Fruit fly (Drosophila melanogaster) whole organism, embryonic: ENCODE results near the gene Or88a.

ENCODE experiments used
- BtbVII ChIP-seq: fragments of 200-800 bp; sonication (Bioruptor generic); optimal IDR thresholded peaks from 3 replicates; lab custom pipeline; 2017; ENCODE audit warnings: missing biosample characterization, mild to moderate bottlenecking, missing genetic modification characterization
- CG10274 ChIP-seq: fragments of 200-800 bp; sonication (Bioruptor generic); optimal IDR thresholded peaks from 3 replicates; lab custom pipeline; 2017; ENCODE audit warnings: missing biosample characterization, mild to moderate bottlenecking, missing genetic modification characterization
- CG10321 ChIP-seq: fragments of 200-800 bp; sonication (Bioruptor generic); IDR thresholded peaks from 2 replicates; pipeline ENCODE4 v1.3.6; 2022; ENCODE audit warnings: missing biosample characterization, missing genetic modification characterization
- CG10565 ChIP-seq: fragments of 200-800 bp; sonication (Bioruptor generic); optimal IDR thresholded peaks from 3 replicates; lab custom pipeline; 2016; ENCODE audit warnings: missing biosample characterization, mild to moderate bottlenecking, missing genetic modification characterization
- CG10654 ChIP-seq: fragments of 200-800 bp; sonication (Bioruptor generic); optimal IDR thresholded peaks from 2 replicates; lab custom pipeline; 2016; ENCODE audit warnings: missing biosample characterization, missing genetic modification characterization
- CG14860 ChIP-seq: fragments of 200-800 bp; sonication (Bioruptor generic); IDR thresholded peaks from 3 replicates; pipeline ENCODE4 v1.3.6; 2022; ENCODE audit warnings: missing biosample characterization, missing genetic modification characterization; ENCODE audit not compliant: partially characterized antibody
- CG16815 ChIP-seq: fragments of 200-800 bp; sonication (Bioruptor generic); optimal IDR thresholded peaks from 3 replicates; lab custom pipeline; 2017; ENCODE audit warnings: missing biosample characterization, mild to moderate bottlenecking, missing genetic modification characterization
- CG16863 ChIP-seq: fragments of 200-800 bp; sonication (Bioruptor generic); optimal IDR thresholded peaks from 3 replicates; lab custom pipeline; 2016; ENCODE audit warnings: missing biosample characterization, missing genetic modification characterization
- CG17385 ChIP-seq: fragments of 200-800 bp; sonication (Bioruptor generic); optimal IDR thresholded peaks from 3 replicates; lab custom pipeline; 2018; ENCODE audit warnings: missing biosample characterization, mild to moderate bottlenecking, missing genetic modification characterization
- CG2875 ChIP-seq: fragments of 200-800 bp; sonication (Bioruptor generic); optimal IDR thresholded peaks from 2 replicates; lab custom pipeline; 2017; ENCODE audit warnings: missing biosample characterization, mild to moderate bottlenecking, missing genetic modification characterization, missing genetic modification reagents
- CG31388 ChIP-seq: fragments of 200-800 bp; sonication (Bioruptor generic); optimal IDR thresholded peaks from 2 replicates; lab custom pipeline; 2016; ENCODE audit warnings: missing biosample characterization, missing genetic modification characterization
- CG32772 ChIP-seq: fragments of 200-800 bp; sonication (Bioruptor generic); IDR thresholded peaks from 2 replicates; pipeline ENCODE4 v1.3.6; 2022; ENCODE audit warnings: missing biosample characterization, missing genetic modification characterization
- CG3281 ChIP-seq: fragments of 200-800 bp; sonication (Bioruptor generic); optimal IDR thresholded peaks from 3 replicates; lab custom pipeline; 2017; ENCODE audit warnings: missing biosample characterization, mild to moderate bottlenecking, missing genetic modification characterization
- CG33213 ChIP-seq: fragments of 200-800 bp; sonication (Bioruptor generic); optimal IDR thresholded peaks from 3 replicates; lab custom pipeline; 2016; ENCODE audit warnings: missing biosample characterization, missing genetic modification characterization
- CG34224 ChIP-seq: fragments of 200-800 bp; sonication (Bioruptor generic); IDR thresholded peaks from 3 replicates; pipeline ENCODE4 v1.3.6; 2022; ENCODE audit warnings: missing biosample characterization, missing genetic modification characterization; ENCODE audit not compliant: partially characterized antibody
- CG4328 ChIP-seq: fragments of 200-800 bp; sonication (Bioruptor generic); optimal IDR thresholded peaks from 3 replicates; lab custom pipeline; 2017; ENCODE audit warnings: missing biosample characterization, missing genetic modification reagents, missing genetic modification characterization
- CG4617 ChIP-seq: fragments of 200-800 bp; sonication (Bioruptor generic); optimal IDR thresholded peaks from 3 replicates; lab custom pipeline; 2016; ENCODE audit warnings: missing biosample characterization, missing genetic modification characterization, borderline replicate concordance
- CG4707 ChIP-seq: fragments of 200-800 bp; sonication (Bioruptor generic); optimal IDR thresholded peaks from 2 replicates; lab custom pipeline; 2018; ENCODE audit warnings: missing biosample characterization, mild to moderate bottlenecking, missing genetic modification characterization, moderate library complexity
- CG4820 ChIP-seq: fragments of 200-800 bp; sonication (Bioruptor generic); optimal IDR thresholded peaks from 3 replicates; lab custom pipeline; 2016; ENCODE audit warnings: missing biosample characterization, missing genetic modification characterization
- CG6765 ChIP-seq: fragments of 200-800 bp; sonication (Bioruptor generic); optimal IDR thresholded peaks from 3 replicates; lab custom pipeline; 2017; ENCODE audit warnings: missing biosample characterization, mild to moderate bottlenecking, missing genetic modification characterization
- CG7928 ChIP-seq: fragments of 200-800 bp; sonication (Bioruptor generic); optimal IDR thresholded peaks from 2 replicates; lab custom pipeline; 2017; ENCODE audit warnings: missing biosample characterization, mild to moderate bottlenecking, missing genetic modification characterization
- CG9215 ChIP-seq: fragments of 200-800 bp; sonication (Bioruptor generic); IDR thresholded peaks from 2 replicates; pipeline ENCODE4 v1.3.6; 2022; ENCODE audit warnings: missing biosample characterization, missing genetic modification characterization
- D19A ChIP-seq: fragments of 200-800 bp; optimal IDR thresholded peaks from 3 replicates; lab custom pipeline; 2019; ENCODE audit warnings: missing biosample characterization, mild to moderate bottlenecking, missing genetic modification characterization, moderate library complexity
- Deaf1 ChIP-seq: fragments of 200-800 bp; optimal IDR thresholded peaks from 3 replicates; lab custom pipeline; 2019; ENCODE audit warnings: missing biosample characterization, mild to moderate bottlenecking, missing genetic modification characterization, moderate library complexity
- Doc3 ChIP-seq: fragments of 200-800 bp; sonication (Bioruptor generic); IDR thresholded peaks from 3 replicates; pipeline ENCODE4 v1.3.6; 2022; ENCODE audit warnings: missing biosample characterization, missing genetic modification characterization; ENCODE audit not compliant: partially characterized antibody
- E2f2 ChIP-seq: fragments of 200-800 bp; sonication (Bioruptor generic); IDR thresholded peaks from 2 replicates; pipeline ENCODE4 v1.3.6; 2022; ENCODE audit warnings: missing biosample characterization, missing genetic modification characterization
- Fer1 ChIP-seq: fragments of 200-800 bp; sonication (Bioruptor generic); optimal IDR thresholded peaks from 2 replicates; lab custom pipeline; 2017; ENCODE audit warnings: missing biosample characterization, mild to moderate bottlenecking, missing genetic modification characterization
- Lpt ChIP-seq: fragments of >200 bp; optimal IDR thresholded peaks from 2 replicates; lab custom pipeline; 2018; ENCODE audit warnings: missing biosample characterization, missing genetic modification characterization
- MBD-R2 ChIP-seq: fragments of 200-800 bp; sonication (Bioruptor generic); IDR thresholded peaks from 2 replicates; pipeline ENCODE4 v1.3.6; 2022; ENCODE audit warnings: missing biosample characterization, missing genetic modification characterization
- Meics ChIP-seq: fragments of 200-800 bp; sonication (Bioruptor generic); optimal IDR thresholded peaks from 2 replicates; lab custom pipeline; 2017; ENCODE audit warnings: missing biosample characterization, mild to moderate bottlenecking, missing genetic modification characterization
- NK7.1 ChIP-seq: fragments of 200-800 bp; sonication (Bioruptor generic); optimal IDR thresholded peaks from 3 replicates; lab custom pipeline; 2016; ENCODE audit warnings: missing biosample characterization, missing genetic modification characterization
- Optix ChIP-seq: fragments of 200-800 bp; sonication (Bioruptor generic); IDR thresholded peaks from 3 replicates; pipeline ENCODE4 v1.3.6; 2022; ENCODE audit warnings: missing biosample characterization, missing genetic modification characterization
- Rx ChIP-seq: fragments of 200-800 bp; sonication (Bioruptor generic); IDR thresholded peaks from 2 replicates; pipeline ENCODE4 v1.3.6; 2022; ENCODE audit warnings: missing biosample characterization, missing genetic modification characterization
- Stat92E ChIP-seq, 3 experiments: fragments of >200 bp in 2 of 3; fragments of 200-800 bp in 1 of 3; sonication (Bioruptor generic) in 1 of 3; optimal IDR thresholded peaks; 2 replicates each; lab custom pipeline; 2017 to 2019; ENCODE audit warnings: missing biosample characterization in 3 of 3, missing genetic modification characterization in 3 of 3, mild to moderate bottlenecking in 1 of 3, moderate library complexity in 1 of 3
- ash1 ChIP-seq: fragments of 200-800 bp; sonication (Bioruptor generic); optimal IDR thresholded peaks from 2 replicates; lab custom pipeline; 2018; ENCODE audit warnings: missing biosample characterization, mild to moderate bottlenecking, missing genetic modification characterization
- bowl ChIP-seq: fragments of 200-800 bp; sonication (Bioruptor generic); IDR thresholded peaks from 2 replicates; pipeline ENCODE4 v1.3.6; 2022; ENCODE audit warnings: missing biosample characterization, missing genetic modification characterization
- cato ChIP-seq: fragments of 200-800 bp; sonication (Bioruptor generic); optimal IDR thresholded peaks from 2 replicates; lab custom pipeline; 2016; ENCODE audit warnings: missing biosample characterization, missing genetic modification characterization, borderline replicate concordance
- cg ChIP-seq: fragments of 200-800 bp; sonication (Bioruptor generic); optimal IDR thresholded peaks from 3 replicates; lab custom pipeline; 2019; ENCODE audit warnings: missing biosample characterization, mild to moderate bottlenecking, missing genetic modification characterization, moderate library complexity
- da ChIP-seq: fragments of 200-800 bp; sonication (Bioruptor generic); optimal IDR thresholded peaks from 2 replicates; lab custom pipeline; 2016; ENCODE audit warnings: missing biosample characterization, missing genetic modification characterization
- eyg ChIP-seq: fragments of 200-800 bp; sonication (Bioruptor generic); optimal IDR thresholded peaks from 3 replicates; lab custom pipeline; 2016; ENCODE audit warnings: missing biosample characterization, missing genetic modification characterization
- fd96Cb ChIP-seq: fragments of 200-800 bp; sonication (Bioruptor generic); optimal IDR thresholded peaks from 2 replicates; lab custom pipeline; 2018; ENCODE audit warnings: missing biosample characterization, mild to moderate bottlenecking, missing genetic modification characterization, moderate library complexity
- gro ChIP-seq: fragments of 200-800 bp; sonication (Bioruptor generic); optimal IDR thresholded peaks from 2 replicates; lab custom pipeline; 2016; ENCODE audit warnings: missing biosample characterization, missing genetic modification characterization
- nerfin-1 ChIP-seq: fragments of 200-800 bp; sonication (Bioruptor generic); optimal IDR thresholded peaks from 3 replicates; lab custom pipeline; 2019; ENCODE audit warnings: missing biosample characterization, mild to moderate bottlenecking, missing genetic modification characterization, moderate library complexity
- nom ChIP-seq: fragments of 200-800 bp; sonication (Bioruptor generic); optimal IDR thresholded peaks from 2 replicates; lab custom pipeline; 2017; ENCODE audit warnings: missing biosample characterization, missing genetic modification characterization, mild to moderate bottlenecking, moderate library complexity, missing genetic modification reagents
- oc ChIP-seq: fragments of 200-800 bp; sonication (Bioruptor generic); optimal IDR thresholded peaks from 2 replicates; lab custom pipeline; 2018; ENCODE audit warnings: missing biosample characterization, mild to moderate bottlenecking, missing genetic modification characterization, moderate library complexity
- pfk ChIP-seq: fragments of 200-800 bp; sonication (Bioruptor generic); optimal IDR thresholded peaks from 2 replicates; lab custom pipeline; 2018; ENCODE audit warnings: missing biosample characterization, mild to moderate bottlenecking, missing genetic modification characterization, moderate library complexity
- pzg ChIP-seq: fragments of 200-800 bp; sonication (Bioruptor generic); optimal IDR thresholded peaks from 3 replicates; lab custom pipeline; 2018; ENCODE audit warnings: missing biosample characterization, mild to moderate bottlenecking, missing genetic modification characterization, moderate library complexity
- run ChIP-seq: fragments of 200-800 bp; sonication (Bioruptor generic); optimal IDR thresholded peaks from 3 replicates; lab custom pipeline; 2018; ENCODE audit warnings: missing biosample characterization, mild to moderate bottlenecking, missing genetic modification characterization
- sens ChIP-seq: fragments of 200-800 bp; sonication (Bioruptor generic); peaks from one replicate; lab custom pipeline; 2016; ENCODE audit warnings: missing biosample characterization, missing genetic modification characterization
- toy ChIP-seq: fragments of 200-800 bp; sonication (Bioruptor generic); IDR thresholded peaks from 2 replicates; pipeline ENCODE4 v1.3.6; 2022; ENCODE audit warnings: missing biosample characterization, missing genetic modification characterization
- ttk ChIP-seq: fragments of 200-800 bp; sonication (Bioruptor generic); IDR thresholded peaks from 2 replicates; pipeline ENCODE4 v2.1.2; 2022; ENCODE audit warnings: missing biosample characterization, missing genetic modification characterization

Or88a gene

DNA sequence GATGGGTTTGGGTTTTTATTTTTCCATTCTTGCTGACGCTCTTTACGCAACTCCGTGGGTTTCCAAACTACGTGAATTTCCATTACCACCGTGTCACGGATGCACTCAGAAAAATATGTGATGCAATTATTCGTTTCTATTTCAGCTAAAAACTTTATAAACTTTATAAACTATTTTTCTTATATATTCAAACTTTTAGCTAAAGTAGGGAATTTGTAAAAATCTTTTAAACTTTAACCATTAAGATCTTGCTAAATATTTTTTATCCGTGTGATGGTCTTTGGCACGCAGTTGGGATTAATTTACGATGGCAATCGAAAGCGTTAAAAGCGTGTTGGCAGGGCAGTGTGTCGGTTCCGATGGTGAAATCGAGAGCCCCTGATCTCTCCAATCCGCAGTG, 13.8 kb upstream of the Or88a start (continued):
- TF ChIP-seq cg (GFP tag; lab: Kevin White, UChicago) (no peak), CG17385 (GFP tag; lab: Kevin White, UChicago) (peak; percentile 60), run (no peak), Stat92E (GFP tag; optimal IDR thresholded peaks at IDR 0.05; lab: Kevin White, UChicago) (no peak), CG33213 (GFP tag; lab: Kevin White, UChicago) (no peak), CG16815 (no peak), CG9215 (GFP tag; lab: Robert Waterston, UW) (no peak), CG31388 (GFP tag; lab: Kevin White, UChicago) (no peak), da (no peak), pfk (GFP tag; lab: Kevin White, UChicago) (no peak), CG4820 (GFP tag; lab: Kevin White, UChicago) (no peak), CG4617 (GFP tag; lab: Kevin White, UChicago) (no peak), Meics (peak; percentile 32), Doc3 (no peak), CG32772 (peak; percentile 66), CG10565 (no peak), nom (GFP tag; lab: Kevin White, UChicago) (no peak), CG10654 (GFP tag; lab: Kevin White, UChicago) (no peak), CG14860 (GFP tag; lab: Robert Waterston, UW) (no peak), ash1 (GFP tag; lab: Kevin White, UChicago) (no peak), pzg (GFP tag; lab: Kevin White, UChicago) (no peak), CG4328 (no peak), Rx (GFP tag; lab: Robert Waterston, UW) (no peak), CG6765 (GFP tag; lab: Kevin White, UChicago) (no peak), CG7928 (no peak), E2f2 (GFP tag; lab: Robert Waterston, UW) (peak; percentile 27; the same call in 1 of the 2 replicates), sens (GFP tag; lab: Kevin White, UChicago) (peak; percentile 85), CG16863 (no peak), nerfin-1 (peak; percentile 18), Fer1 (GFP tag; lab: Kevin White, UChicago) (peak; percentile 61), CG34224 (no peak), eyg (GFP tag; lab: Kevin White, UChicago) (no peak), ttk (peak; percentile 31; the same call in 1 of the 2 replicates), oc (tag; lab: Kevin White, UChicago) (no peak), Deaf1 (tag; lab: Kevin White, UChicago) (peak; percentile 33), CG10321 (GFP tag; lab: Robert Waterston, UW) (no peak), CG2875 (GFP tag; lab: Kevin White, UChicago) (no peak), CG3281 (peak; percentile 19), MBD-R2 (no peak; the same call in 1 of the 2 replicates), Lpt (GFP tag; lab: Kevin White, UChicago) (no peak), D19A (peak; percentile 42), Optix (no peak), toy (GFP tag; lab: Robert Waterston, UW) (no peak), bowl (no peak), CG4707 (GFP tag; lab: Kevin White, UChicago) (peak; percentile 9), NK7.1 (GFP tag; lab: Kevin White, UChicago) (no peak), CG10274 (GFP tag; lab: Kevin White, UChicago) (no peak), BtbVII (GFP tag; lab: Kevin White, UChicago) (peak; percentile 45), fd96Cb (peak; percentile 53), cato (GFP tag; lab: Kevin White, UChicago) (no peak), gro (GFP tag; lab: Kevin White, UChicago) (no peak)
